Worm (Caenorhabditis elegans): Measurements from ENCODE around the gene F49E10.4.
A peak's percentile ranks its signal among the peaks of the same experiment; 100 is the strongest.

F49E10.4 gene

DNA sequence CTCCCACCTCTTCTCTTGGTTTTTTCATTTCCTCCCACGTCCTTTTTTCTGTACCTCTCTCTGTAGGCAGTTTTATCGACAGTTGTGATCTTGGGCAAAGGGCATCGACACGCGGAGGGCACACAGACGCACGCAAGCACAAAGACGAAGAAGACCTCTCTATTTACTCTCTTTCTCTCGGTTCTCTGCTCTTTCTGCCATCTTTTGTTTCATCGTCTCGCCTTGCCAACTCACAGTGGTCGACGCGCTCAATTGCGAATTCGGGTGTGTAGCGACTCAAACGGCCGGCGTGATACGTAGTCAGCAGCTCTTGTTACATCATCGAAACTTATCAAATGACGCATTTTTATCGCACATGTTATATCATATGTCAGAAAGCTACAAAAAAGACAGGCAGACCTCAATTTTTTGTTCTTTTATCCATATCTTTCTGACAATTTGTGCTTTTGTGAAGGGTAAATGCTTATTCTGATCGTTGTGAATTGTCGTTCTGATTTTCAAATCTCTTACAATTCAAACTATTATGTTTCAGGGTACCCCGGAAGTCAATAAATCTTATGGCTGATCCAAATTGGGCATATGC is 34.5 kb upstream of the F49E10.4 start, which contains the start of gene puf-9 (continued):
- TF ChIP-seq mml-1 (tag; optimal IDR thresholded peaks at IDR 0.05) (peak; percentile 36), skn-1 (tag; optimal IDR thresholded peaks at IDR 0.05) (peak; percentile 97), ceh-9 (tag; optimal IDR thresholded peaks at IDR 0.05) (no peak), hmg-11 (tag; optimal IDR thresholded peaks at IDR 0.05) (peak; percentile 93), aly-2 (tag; optimal IDR thresholded peaks at IDR 0.05) (no peak), egl-5 (tag; optimal IDR thresholded peaks at IDR 0.05) (peak; percentile 97), nhr-76 (tag; optimal IDR thresholded peaks at IDR 0.05) (peak; percentile 87), daf-12 (tag; optimal IDR thresholded peaks at IDR 0.05) (peak; percentile 78), nhr-23 (tag; optimal IDR thresholded peaks at IDR 0.05) (peak; percentile 100), nhr-77 (tag; optimal IDR thresholded peaks at IDR 0.05) (peak; percentile 93)

DNA sequence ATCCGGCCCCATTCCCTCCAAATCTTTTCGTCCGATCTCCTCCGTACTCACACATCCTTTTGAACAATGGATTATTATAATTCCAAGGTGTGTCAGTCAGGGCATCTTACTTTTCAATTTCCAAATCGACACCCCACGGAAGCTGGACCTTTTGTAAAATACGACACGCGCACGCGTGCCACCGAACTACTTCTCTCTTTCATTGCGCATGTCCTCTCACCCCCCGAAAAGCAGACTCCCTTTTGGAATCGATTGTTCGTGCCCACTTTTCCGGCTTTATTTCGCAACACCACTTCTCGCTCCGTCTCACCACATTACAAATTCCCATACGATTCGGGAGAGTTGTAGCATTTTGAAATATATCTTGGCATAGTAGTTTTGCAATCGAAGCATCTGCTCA is 28.4 kb upstream of the F49E10.4 start:
- TF ChIP-seq tbx-2 (tag; optimal IDR thresholded peaks at IDR 0.05) (no peak), nfya-1 (tag; optimal IDR thresholded peaks at IDR 0.05; ENCODE audit: insufficient read depth) (peak; percentile 48), ceh-28 (tag; optimal IDR thresholded peaks at IDR 0.05) (peak; percentile 6), nhr-11 (tag; optimal IDR thresholded peaks at IDR 0.05) (no peak), fkh-10 (GFP tag; optimal IDR thresholded peaks at IDR 0.05) (peak; percentile 21), R02D3.7 (tag; optimal IDR thresholded peaks at IDR 0.05) (no peak), egl-5 (tag; optimal IDR thresholded peaks at IDR 0.05) (peak; percentile 21), hmg-11 (tag; optimal IDR thresholded peaks at IDR 0.05) (peak; percentile 21), lsy-12 (tag; optimal IDR thresholded peaks at IDR 0.05) (no peak), lin-39 (tag; optimal IDR thresholded peaks at IDR 0.05) (peak; percentile 78)

DNA sequence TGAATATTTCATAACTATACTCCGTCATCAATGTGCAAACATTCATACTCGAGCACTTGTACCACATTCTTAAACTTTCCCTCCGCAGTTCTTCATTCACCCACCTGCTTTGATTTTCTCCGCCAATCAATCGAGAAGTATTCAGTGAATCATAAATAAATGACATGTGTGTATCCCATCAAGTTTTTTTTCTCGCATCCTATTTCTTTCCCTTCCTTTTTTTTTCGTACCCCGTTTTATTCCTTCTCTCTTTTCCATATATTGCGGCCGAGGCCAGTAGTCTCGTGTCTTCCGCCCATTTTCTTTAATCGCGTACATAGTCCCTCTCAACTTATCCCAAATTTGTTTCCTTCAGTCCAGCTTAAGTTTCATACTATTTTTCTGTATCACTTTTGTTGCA is 27.0 kb upstream of the F49E10.4 start, which contains the start of gene atat-2:
TSS of gene atat-2 (plus strand) at position 398 of the 400 bp plus-strand sequence.
- peak; percentile 4 for TF ChIP-seq hmg-11 (tag; optimal IDR thresholded peaks at IDR 0.05)
- no peak for TF ChIP-seq nhr-11 (tag; optimal IDR thresholded peaks at IDR 0.05)
- TF ChIP-seq pha-4 (tag; optimal IDR thresholded peaks at IDR 0.05) = no peak
- TF ChIP-seq ceh-82 (tag; optimal IDR thresholded peaks at IDR 0.05) = no peak
- TF ChIP-seq unc-62 (GFP tag; optimal IDR thresholded peaks at IDR 0.05) = no peak
- peak; percentile 5 for TF ChIP-seq lin-39 (tag; optimal IDR thresholded peaks at IDR 0.05)
- no peak for TF ChIP-seq elt-1 (tag; optimal IDR thresholded peaks at IDR 0.05)
- no peak for TF ChIP-seq egl-5 (tag; optimal IDR thresholded peaks at IDR 0.05)
- no peak for TF ChIP-seq nhr-28 (tag; optimal IDR thresholded peaks at IDR 0.05)
- TF ChIP-seq nhr-23 (tag; optimal IDR thresholded peaks at IDR 0.05) = peak; percentile 51
- TF ChIP-seq mml-1 (tag; optimal IDR thresholded peaks at IDR 0.05) = no peak
- TF ChIP-seq nhr-12 (tag; optimal IDR thresholded peaks at IDR 0.05) = no peak
- TF ChIP-seq ceh-9 (tag; optimal IDR thresholded peaks at IDR 0.05) = no peak
- no peak for TF ChIP-seq ama-1 (optimal IDR thresholded peaks at IDR 0.05)
- no peak for TF ChIP-seq zag-1 (tag; optimal IDR thresholded peaks at IDR 0.05)
- TF ChIP-seq nhr-67 (tag; optimal IDR thresholded peaks at IDR 0.05) = no peak
- no peak for TF ChIP-seq mdl-1 (tag; optimal IDR thresholded peaks at IDR 0.05)
- no peak for TF ChIP-seq jun-1 (tag; optimal IDR thresholded peaks at IDR 0.05)
- no peak for TF ChIP-seq unc-39 (tag; optimal IDR thresholded peaks at IDR 0.05)
- no peak for TF ChIP-seq fos-1 (tag; optimal IDR thresholded peaks at IDR 0.05)
- no peak for TF ChIP-seq ZK546.5 (tag; optimal IDR thresholded peaks at IDR 0.05)
- TF ChIP-seq egl-27 (tag; optimal IDR thresholded peaks at IDR 0.05) = no peak
- TF ChIP-seq nhr-237 (tag; optimal IDR thresholded peaks at IDR 0.05) = no peak
- TF ChIP-seq lin-15B (tag; optimal IDR thresholded peaks at IDR 0.05) = no peak
- TF ChIP-seq nhr-76 (tag; optimal IDR thresholded peaks at IDR 0.05) = no peak
- no peak for TF ChIP-seq fkh-2 (tag; optimal IDR thresholded peaks at IDR 0.05)
- peak; percentile 39 for TF ChIP-seq nhr-43 (tag; optimal IDR thresholded peaks at IDR 0.05; ENCODE audit: poor library complexity, severe bottlenecking)
- TF ChIP-seq aly-2 (tag; optimal IDR thresholded peaks at IDR 0.05) = no peak
- TF ChIP-seq nfya-1 (tag; optimal IDR thresholded peaks at IDR 0.05; ENCODE audit: insufficient read depth) = no peak
- TF ChIP-seq tbx-2 (tag; optimal IDR thresholded peaks at IDR 0.05) = peak; percentile 12
- TF ChIP-seq snpc-4 (tag; optimal IDR thresholded peaks at IDR 0.05) = no peak
- TF ChIP-seq nhr-25 (tag; optimal IDR thresholded peaks at IDR 0.05) = no peak
- TF ChIP-seq elt-3 (tag; optimal IDR thresholded peaks at IDR 0.05) = no peak

All from whole organism, L3 larva.